Worm (Caenorhabditis elegans): Measurements from ENCODE around the gene Y32F6B.9.

The Y32F6B.9 gene

DNA sequence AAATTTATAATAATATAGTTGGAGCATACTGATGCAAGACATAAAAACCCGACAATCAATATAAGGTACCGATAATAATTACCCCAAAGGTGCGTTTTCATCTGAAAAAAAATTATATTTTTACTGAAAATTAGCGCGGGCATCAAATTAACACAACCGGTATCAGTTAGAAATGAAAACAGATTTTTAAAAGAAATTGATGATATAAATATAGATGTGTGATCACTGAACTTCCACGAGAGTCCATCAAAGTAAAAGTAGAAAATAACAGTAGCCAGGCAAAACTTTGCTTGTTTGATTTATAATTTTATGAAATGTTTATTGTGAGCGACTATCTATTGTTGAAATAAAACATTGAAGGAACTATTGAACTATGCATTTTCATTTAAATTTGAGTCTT lies 22.8 kb downstream of the Y32F6B.9 start, which contains the start of gene C35A5.3:
C35A5.3 (minus strand) TSS at position 101 of the 400 bp plus-strand sequence.
- no peak for TF ChIP-seq unc-62 (GFP tag; optimal IDR thresholded peaks at IDR 0.05)

DNA sequence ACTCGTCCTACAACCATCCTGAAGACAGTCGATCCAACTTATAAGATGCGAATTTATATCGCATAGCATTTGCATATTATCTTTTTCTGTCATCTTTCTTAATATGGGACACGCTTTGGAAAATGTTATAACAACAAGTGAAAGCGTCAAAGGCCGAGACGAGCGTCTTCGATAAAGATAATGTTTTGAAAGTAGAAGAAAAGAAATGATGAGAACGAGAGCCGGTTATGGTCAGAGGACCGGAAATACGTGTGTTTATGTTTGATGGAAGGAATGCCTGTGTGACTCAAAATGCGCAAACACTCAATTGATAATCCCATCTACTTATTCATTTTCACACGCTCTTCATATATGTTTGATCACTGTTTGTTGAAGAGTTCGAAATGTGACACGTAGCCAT lies 24.5 kb downstream of the Y32F6B.9 start, which contains the start of gene C35A5.11:
C35A5.11 (minus strand) TSS at position 101 of the 400 bp plus-strand sequence.
- no peak for TF ChIP-seq unc-62 (GFP tag; optimal IDR thresholded peaks at IDR 0.05)

DNA sequence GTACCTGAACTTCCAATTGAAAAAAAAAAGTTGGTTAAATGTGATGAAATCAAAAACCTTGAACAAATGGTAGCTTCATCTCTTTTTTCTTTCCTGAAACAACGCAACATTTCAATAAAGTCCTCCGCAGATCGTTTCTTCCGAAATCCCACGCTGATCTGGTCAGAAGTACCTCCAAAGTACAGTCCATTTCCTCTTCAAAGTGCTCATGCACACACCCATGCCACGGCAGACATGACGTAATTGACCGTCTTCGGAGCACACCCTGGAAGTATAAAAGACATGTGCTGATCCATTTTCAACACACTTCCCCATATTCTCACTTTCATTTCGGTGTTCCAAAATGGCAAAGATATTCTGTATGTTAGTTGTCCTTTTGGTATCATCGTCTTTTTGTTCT lies 25.4 kb downstream of the Y32F6B.9 start, which contains the start of gene C35A5.10:
C35A5.10 (plus strand) TSS at position 301 of the 400 bp plus-strand sequence.
- TF ChIP-seq unc-62 (GFP tag; optimal IDR thresholded peaks at IDR 0.05): no peak

DNA sequence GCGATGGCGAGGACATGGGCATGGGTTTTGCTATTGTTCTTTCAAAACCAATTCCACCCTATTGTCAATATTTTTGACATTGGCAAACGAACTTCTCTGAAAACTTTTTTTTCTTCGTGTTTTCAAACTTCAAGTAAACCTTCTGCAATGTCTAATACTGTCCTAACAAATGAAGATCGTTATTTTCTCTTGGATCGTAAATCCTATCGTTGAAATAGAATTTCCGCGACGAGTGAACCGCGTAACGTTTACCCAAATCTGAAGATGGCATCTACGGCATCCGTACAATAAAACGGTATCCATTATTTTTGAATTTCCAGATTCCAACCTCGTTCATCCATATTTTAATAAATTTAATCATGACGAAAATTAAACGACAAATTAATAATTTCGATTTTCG lies 27.1 kb downstream of the Y32F6B.9 start, which contains the start of gene C35A5.5:
C35A5.5 (plus strand) TSS at position 301 of the 400 bp plus-strand sequence.
- TF ChIP-seq unc-62 (GFP tag; optimal IDR thresholded peaks at IDR 0.05): no peak

DNA sequence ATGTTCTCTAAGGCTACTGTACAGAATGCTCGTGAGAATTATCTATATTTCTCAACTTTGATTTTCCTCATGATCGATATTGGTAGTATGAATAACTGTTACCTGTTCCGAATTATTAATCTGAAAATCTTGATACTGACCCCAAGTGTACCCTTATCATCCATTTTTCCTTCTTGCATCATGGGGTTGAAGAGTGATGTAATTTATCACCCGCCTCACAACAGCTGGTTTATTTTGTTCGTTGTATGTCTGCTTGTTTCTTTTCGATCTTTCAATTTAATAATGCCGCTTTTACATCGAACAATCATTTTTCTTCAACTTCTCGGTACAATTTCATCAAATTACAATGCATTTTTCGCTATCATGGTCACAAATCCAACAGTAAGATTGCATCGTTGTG lies 30.4 kb downstream of the Y32F6B.9 start, which contains the start of gene C35A5.6:
C35A5.6 (plus strand) TSS at position 283 of the 400 bp plus-strand sequence.
- TF ChIP-seq unc-62 (GFP tag; optimal IDR thresholded peaks at IDR 0.05): no peak

DNA sequence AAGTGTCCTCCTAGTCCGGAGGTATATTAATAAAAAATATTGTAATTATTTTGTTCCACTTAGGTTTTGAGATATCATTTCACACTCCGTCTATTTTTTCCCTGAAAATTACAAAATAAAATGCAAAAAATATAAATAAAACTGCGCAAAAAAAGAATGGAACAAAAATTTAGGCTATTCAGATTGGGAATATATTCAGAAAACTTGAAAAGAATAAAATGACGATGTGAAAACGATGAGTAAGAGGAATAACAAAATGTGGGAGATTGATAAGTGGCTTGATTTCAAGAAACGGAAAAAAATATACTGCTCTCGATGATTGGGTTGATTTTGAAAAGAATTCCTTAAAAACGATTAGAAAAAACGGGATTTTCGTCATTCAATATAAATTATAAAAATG lies 35.8 kb downstream of the Y32F6B.9 start, which contains the start of gene dmsr-8:
dmsr-8 (minus strand) TSS at position 101 of the 400 bp plus-strand sequence.
- no peak for TF ChIP-seq unc-62 (GFP tag; optimal IDR thresholded peaks at IDR 0.05)

DNA sequence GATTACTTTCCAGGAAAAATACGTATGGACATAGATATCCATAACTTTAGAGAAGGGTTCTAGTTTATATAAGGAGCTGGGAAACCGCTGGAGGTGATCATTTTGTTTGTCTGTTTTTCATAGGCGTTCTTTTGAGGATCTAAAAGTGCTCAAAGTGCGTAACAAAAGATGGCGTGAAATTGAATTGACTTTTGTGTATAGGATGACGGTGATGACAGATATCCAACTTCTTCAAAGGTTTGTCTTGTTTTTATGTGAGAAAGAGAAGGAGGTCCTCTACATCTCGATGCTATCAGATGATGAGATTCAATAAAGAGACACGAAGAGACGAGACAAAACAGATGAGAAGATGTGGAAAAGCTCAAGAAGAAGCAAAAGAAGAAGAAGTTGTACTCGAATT lies 38.2 kb downstream of the Y32F6B.9 start:
- TF ChIP-seq unc-62 (GFP tag; optimal IDR thresholded peaks at IDR 0.05): no peak

DNA sequence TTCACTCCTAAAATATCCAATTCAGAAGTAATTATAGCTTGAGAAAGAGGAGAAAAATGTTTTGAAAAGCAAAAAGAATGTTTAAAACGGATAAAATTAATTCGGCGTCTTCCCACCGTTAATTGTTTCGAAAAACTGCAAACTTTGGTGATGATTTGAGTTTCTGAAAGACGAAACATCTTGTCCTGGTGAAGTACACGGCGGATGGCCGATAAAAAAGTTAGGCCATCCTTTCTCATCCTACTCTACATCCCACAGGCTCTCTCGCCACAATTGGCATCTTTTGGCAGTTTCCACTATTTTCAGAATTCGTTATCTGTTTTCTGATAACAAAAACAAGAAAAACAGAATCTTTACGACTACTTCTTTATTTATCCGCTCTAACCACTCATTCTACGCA lies 47.4 kb downstream of the Y32F6B.9 start, which contains the start of the genes C35A5.8 and hda-11:
C35A5.8 (minus strand) TSS at position 7 of the 400 bp plus-strand sequence.
hda-11 (plus strand) TSS at position 283 of the 400 bp plus-strand sequence.
- no peak for TF ChIP-seq unc-62 (GFP tag; optimal IDR thresholded peaks at IDR 0.05)

All from whole organism, dauer.